Worm (Caenorhabditis elegans): ENCODE data around the gene F56C9.8.

The F56C9.8 gene

ce11 chrIII:7353871-7354270 lies 34.6 kb upstream of the F56C9.8 start, which contains the start of gene F08F8.9:
TSS of gene F08F8.9 (minus strand) at chrIII:7353971.
- no peak for TF ChIP-seq ceh-43 (GFP tag; optimal IDR thresholded peaks at IDR 0.05)

- TF ChIP-seq lsy-2 (tag; optimal IDR thresholded peaks at IDR 0.05) (no peak), sem-2 (GFP tag; optimal IDR thresholded peaks at IDR 0.05) (no peak), drap-1 (GFP tag; optimal IDR thresholded peaks at IDR 0.05) (no peak), unc-62 (GFP tag; optimal IDR thresholded peaks at IDR 0.05) (no peak)
Measured at ce11 chrIII:7349075-7349474, 29.8 kb upstream of the F56C9.8 start, which contains the start of gene gos-28. TSS of gene gos-28 (minus strand) at chrIII:7349175.

- TF ChIP-seq blmp-1 (tag; optimal IDR thresholded peaks at IDR 0.05), result no peak
- no peak for TF ChIP-seq drap-1 (GFP tag; optimal IDR thresholded peaks at IDR 0.05)
- TF ChIP-seq unc-39 (tag; optimal IDR thresholded peaks at IDR 0.05), result no peak
- no peak for TF ChIP-seq unc-120 (tag; optimal IDR thresholded peaks at IDR 0.05; ENCODE audit: poor library complexity, severe bottlenecking)
- no peak for TF ChIP-seq ceh-43 (GFP tag; optimal IDR thresholded peaks at IDR 0.05)
- no peak for TF ChIP-seq ham-2 (GFP tag; optimal IDR thresholded peaks at IDR 0.05)
- TF ChIP-seq mls-2 (tag; optimal IDR thresholded peaks at IDR 0.05), result no peak
- TF ChIP-seq nhr-28 (tag; optimal IDR thresholded peaks at IDR 0.05), result no peak
- TF ChIP-seq ceh-39 (tag; optimal IDR thresholded peaks at IDR 0.05), result no peak
- no peak for TF ChIP-seq elt-3 (tag; optimal IDR thresholded peaks at IDR 0.05)
- TF ChIP-seq sem-2 (GFP tag; optimal IDR thresholded peaks at IDR 0.05), result no peak
Measured at ce11 chrIII:7347049-7347448, 27.7 kb upstream of the F56C9.8 start, which contains the start of gene F08F8.7. TSS of gene F08F8.7 (minus strand) at chrIII:7347149.

- TF ChIP-seq sptf-1 (tag; optimal IDR thresholded peaks at IDR 0.05), result no peak
- no peak for TF ChIP-seq lin-32 (GFP tag; optimal IDR thresholded peaks at IDR 0.05)
- no peak for TF ChIP-seq ces-1 (GFP tag; optimal IDR thresholded peaks at IDR 0.05)
- TF ChIP-seq snpc-4 (tag; optimal IDR thresholded peaks at IDR 0.05), result no peak
- no peak for TF ChIP-seq bed-3 (GFP tag; optimal IDR thresholded peaks at IDR 0.05)
- TF ChIP-seq ztf-11 (tag; optimal IDR thresholded peaks at IDR 0.05), result no peak
Measured at ce11 chrIII:7343389-7343788, 24.1 kb upstream of the F56C9.8 start, which contains the start of gene F08F8.6. TSS of gene F08F8.6 (plus strand) at chrIII:7343689.

ce11 chrIII:7339138-7339537 lies 19.8 kb upstream of the F56C9.8 start:
- no peak for TF ChIP-seq tbx-8 (GFP tag; optimal IDR thresholded peaks at IDR 0.05)

ce11 chrIII:7338693-7339092 lies 19.4 kb upstream of the F56C9.8 start, which contains the start of gene kap-1:
TSS of gene kap-1 (plus strand) at chrIII:7338835.
- TF ChIP-seq sem-2 (GFP tag; optimal IDR thresholded peaks at IDR 0.05) (no peak), sptf-1 (tag; optimal IDR thresholded peaks at IDR 0.05) (no peak), blmp-1 (tag; optimal IDR thresholded peaks at IDR 0.05) (no peak), nhr-28 (tag; optimal IDR thresholded peaks at IDR 0.05) (no peak)

ce11 chrIII:7338009-7338408 lies 18.7 kb upstream of the F56C9.8 start:
- TF ChIP-seq nhr-2 (tag; optimal IDR thresholded peaks at IDR 0.05) (no peak), mep-1 (tag; optimal IDR thresholded peaks at IDR 0.05) (no peak), ceh-39 (tag; optimal IDR thresholded peaks at IDR 0.05) (no peak), snpc-4 (tag; optimal IDR thresholded peaks at IDR 0.05) (no peak), zip-8 (tag; optimal IDR thresholded peaks at IDR 0.05) (no peak), lin-32 (GFP tag; optimal IDR thresholded peaks at IDR 0.05) (no peak), lsy-2 (tag; optimal IDR thresholded peaks at IDR 0.05) (no peak), nhr-12 (tag; optimal IDR thresholded peaks at IDR 0.05) (no peak), lin-13 (tag; optimal IDR thresholded peaks at IDR 0.05) (no peak), sem-2 (GFP tag; optimal IDR thresholded peaks at IDR 0.05) (no peak), elt-3 (tag; optimal IDR thresholded peaks at IDR 0.05) (no peak), nhr-76 (tag; optimal IDR thresholded peaks at IDR 0.05) (no peak)

ce11 chrIII:7336214-7336613 lies 16.9 kb upstream of the F56C9.8 start, which contains the start of gene gsp-2:
TSS of gene gsp-2 (plus strand) at chrIII:7336587.
- TF ChIP-seq bed-3 (GFP tag; optimal IDR thresholded peaks at IDR 0.05) (no peak), nhr-76 (tag; optimal IDR thresholded peaks at IDR 0.05) (no peak), drap-1 (GFP tag; optimal IDR thresholded peaks at IDR 0.05) (peak; percentile 43), ceh-43 (GFP tag; optimal IDR thresholded peaks at IDR 0.05) (no peak), sptf-1 (tag; optimal IDR thresholded peaks at IDR 0.05) (peak; percentile 29), hlh-1 (tag; optimal IDR thresholded peaks at IDR 0.05) (peak; percentile 59), nhr-28 (tag; optimal IDR thresholded peaks at IDR 0.05) (no peak), ham-2 (GFP tag; optimal IDR thresholded peaks at IDR 0.05) (no peak), mep-1 (tag; optimal IDR thresholded peaks at IDR 0.05) (peak; percentile 84), pha-4 (tag; optimal IDR thresholded peaks at IDR 0.05) (peak; percentile 43), ceh-39 (tag; optimal IDR thresholded peaks at IDR 0.05) (no peak), nhr-2 (tag; optimal IDR thresholded peaks at IDR 0.05) (no peak), ceh-83 (GFP tag; optimal IDR thresholded peaks at IDR 0.05) (no peak), M03D4.4 (tag; optimal IDR thresholded peaks at IDR 0.05) (no peak), nhr-237 (tag; optimal IDR thresholded peaks at IDR 0.05) (peak; percentile 73), snpc-4 (tag; optimal IDR thresholded peaks at IDR 0.05) (no peak), unc-120 (tag; optimal IDR thresholded peaks at IDR 0.05; ENCODE audit: poor library complexity, severe bottlenecking) (peak; percentile 7), nhr-12 (tag; optimal IDR thresholded peaks at IDR 0.05) (no peak), lsy-2 (tag; optimal IDR thresholded peaks at IDR 0.05) (peak; percentile 95), zip-8 (tag; optimal IDR thresholded peaks at IDR 0.05) (no peak), elt-3 (tag; optimal IDR thresholded peaks at IDR 0.05) (no peak), elt-1 (tag; optimal IDR thresholded peaks at IDR 0.05; ENCODE audit: borderline replicate concordance, insufficient read depth) (no peak), lin-13 (tag; optimal IDR thresholded peaks at IDR 0.05) (peak; percentile 33), tbx-8 (GFP tag; optimal IDR thresholded peaks at IDR 0.05) (no peak), unc-62 (GFP tag; optimal IDR thresholded peaks at IDR 0.05) (no peak), sem-2 (GFP tag; optimal IDR thresholded peaks at IDR 0.05) (no peak), ztf-11 (tag; optimal IDR thresholded peaks at IDR 0.05) (no peak), unc-39 (tag; optimal IDR thresholded peaks at IDR 0.05) (no peak)
